Fruit fly (Drosophila melanogaster): ENCODE measurements around the gene CG32409.

The CG32409 gene

DNA sequence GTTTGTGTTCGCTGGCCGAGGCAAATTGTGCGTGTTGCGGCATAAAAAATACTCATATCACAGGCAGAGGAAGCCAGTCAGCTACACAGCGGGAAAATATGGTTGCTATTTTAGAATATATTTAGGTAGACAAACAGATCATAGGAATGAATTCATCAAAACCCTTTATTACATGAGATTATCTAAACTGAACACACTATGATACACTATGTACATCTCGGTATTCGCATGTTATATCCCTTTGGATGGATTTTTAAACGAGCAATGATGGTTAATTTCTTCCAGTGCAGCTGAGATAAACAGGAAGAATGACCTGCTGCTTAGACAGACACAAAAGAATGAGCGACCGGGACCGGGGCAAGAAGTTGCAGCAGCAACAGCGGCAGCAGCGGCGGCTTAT lies 42.4 kb upstream of the CG32409 start (continued):
- TF ChIP-seq CG13894 (tag; optimal IDR thresholded peaks at IDR 0.05) (no peak), ERR (GFP tag; optimal IDR thresholded peaks at IDR 0.05) (no peak)

DNA sequence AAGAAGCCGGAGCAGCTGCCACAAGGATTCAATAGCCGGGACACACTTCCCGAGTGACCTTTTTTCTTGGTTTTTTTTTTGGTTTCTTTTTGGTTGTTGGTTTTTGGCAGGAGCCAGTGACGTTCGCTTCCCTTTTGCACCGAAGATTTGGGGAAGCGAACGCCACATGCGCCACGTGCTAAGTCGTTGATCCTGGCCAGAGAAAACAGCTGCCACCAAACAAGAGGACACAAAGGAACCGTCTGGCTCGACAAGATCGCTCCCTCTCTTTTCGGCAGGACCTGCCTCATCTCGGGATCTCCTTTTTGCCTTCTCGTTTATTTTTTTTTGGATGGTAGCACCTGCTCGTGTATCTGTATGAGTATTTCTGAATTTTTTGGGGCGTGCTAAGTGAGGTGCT lies 40.3 kb upstream of the CG32409 start:
- peak; percentile 94 for TF ChIP-seq ac (GFP tag; optimal IDR thresholded peaks at IDR 0.05)
- TF ChIP-seq CG2116 (GFP tag; optimal IDR thresholded peaks at IDR 0.05): no peak
- TF ChIP-seq CG2199 (GFP tag; IDR thresholded peaks at IDR 0.05): 0 out of 3 replicates have a peak, but pooled peaks have one; percentile 8

DNA sequence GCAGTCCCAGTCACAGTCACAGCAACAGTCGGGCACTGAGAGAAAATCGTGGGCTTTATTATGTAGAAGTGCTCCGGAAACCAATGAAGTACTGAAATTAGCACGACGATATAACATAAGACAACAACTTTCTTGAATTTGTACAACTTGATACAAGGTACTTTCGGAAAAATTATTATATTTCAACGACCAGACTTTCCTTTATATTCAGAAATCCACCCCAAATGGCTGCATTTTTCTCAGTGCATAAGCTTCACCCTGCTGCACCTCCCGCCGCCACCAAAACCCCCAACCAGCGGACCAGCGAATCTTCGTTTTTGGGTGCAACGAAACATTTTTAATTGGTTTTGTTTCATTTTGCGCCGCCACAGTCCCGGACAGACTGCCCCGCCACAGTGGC lies 36.3 kb upstream of the CG32409 start:
- TF ChIP-seq CG9876 (GFP tag; optimal IDR thresholded peaks at IDR 0.05) (no peak), corto (GFP tag; optimal IDR thresholded peaks at IDR 0.05) (peak; percentile 0), nom (GFP tag; optimal IDR thresholded peaks at IDR 0.05) (peak; percentile 42)

DNA sequence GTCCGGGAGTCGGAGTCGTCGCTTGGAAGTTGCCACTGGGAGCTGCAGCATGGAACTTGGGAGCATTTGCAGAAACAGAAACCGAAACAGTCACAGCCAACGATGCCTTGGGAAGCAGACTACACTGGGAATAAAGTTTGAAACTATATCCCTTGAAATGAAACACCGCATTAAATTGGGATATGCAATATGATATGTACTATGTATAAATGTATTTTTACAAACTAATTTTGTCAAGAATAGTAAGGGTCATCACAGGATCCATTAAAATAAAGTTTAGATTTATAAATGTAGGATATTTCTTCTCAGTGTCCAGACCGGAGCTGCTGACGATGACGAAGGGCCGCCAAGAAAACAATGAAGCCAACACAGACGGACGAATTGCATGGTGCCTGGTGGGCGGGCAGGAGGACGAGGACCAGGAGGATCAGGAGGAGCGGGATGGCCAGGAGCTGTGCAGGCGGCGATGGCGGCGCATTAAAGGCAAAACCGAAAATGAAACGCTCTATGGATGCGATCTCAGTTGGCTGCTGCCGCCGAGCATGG lies 35.4 kb upstream of the CG32409 start:
- TF ChIP-seq CG43689 (GFP tag; IDR thresholded peaks at IDR 0.05) (no peak), zfh2 (GFP tag; optimal IDR thresholded peaks at IDR 0.05) (no peak), sens (GFP tag) (peak; percentile 21), pan (optimal IDR thresholded peaks at IDR 0.05) (no peak), pan (GFP tag; optimal IDR thresholded peaks at IDR 0.05 in 1 of 2, IDR thresholded peaks at IDR 0.05 in 1 of 2) (no peak), Ets65A (GFP tag) (peak; percentile 71), Rfx (GFP tag; IDR thresholded peaks at IDR 0.05) (no peak), exex (tag; optimal IDR thresholded peaks at IDR 0.05) (no peak), nom (GFP tag; optimal IDR thresholded peaks at IDR 0.05) (peak; percentile 27), HmgZ (tag; optimal IDR thresholded peaks at IDR 0.05) (no peak), Gsc (GFP tag; IDR thresholded peaks at IDR 0.05) (no peak)

DNA sequence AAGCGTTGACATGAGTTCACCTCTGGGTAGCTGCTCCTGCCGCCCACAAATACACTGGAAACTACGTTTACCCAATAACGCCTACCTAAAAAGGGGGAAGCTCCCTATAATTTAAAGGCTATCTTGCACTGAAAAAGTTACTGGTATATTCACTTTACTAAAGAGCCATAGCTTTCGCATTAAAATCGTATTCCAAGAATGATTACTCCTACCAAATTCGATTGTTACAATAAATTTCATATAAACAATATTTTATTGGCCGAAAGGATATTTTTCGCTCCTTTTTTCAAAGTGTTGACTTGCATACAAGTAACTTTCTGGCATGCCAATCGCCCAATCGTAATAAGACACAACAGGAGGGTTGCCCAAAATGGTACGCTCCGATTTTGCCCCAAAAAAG lies 32.4 kb upstream of the CG32409 start:
- peak; percentile 22 for TF ChIP-seq lbe (GFP tag; optimal IDR thresholded peaks at IDR 0.05)
- TF ChIP-seq shn (GFP tag; optimal IDR thresholded peaks at IDR 0.05): no peak
- TF ChIP-seq Antp (GFP tag; optimal IDR thresholded peaks at IDR 0.05): no peak
- TF ChIP-seq CG15011 (GFP tag; optimal IDR thresholded peaks at IDR 0.05): no peak
- no peak for TF ChIP-seq CG16779 (GFP tag; IDR thresholded peaks at IDR 0.05)
- TF ChIP-seq CG3163 (GFP tag; optimal IDR thresholded peaks at IDR 0.05): no peak
- TF ChIP-seq CG1603 (tag; optimal IDR thresholded peaks at IDR 0.05): no peak

DNA sequence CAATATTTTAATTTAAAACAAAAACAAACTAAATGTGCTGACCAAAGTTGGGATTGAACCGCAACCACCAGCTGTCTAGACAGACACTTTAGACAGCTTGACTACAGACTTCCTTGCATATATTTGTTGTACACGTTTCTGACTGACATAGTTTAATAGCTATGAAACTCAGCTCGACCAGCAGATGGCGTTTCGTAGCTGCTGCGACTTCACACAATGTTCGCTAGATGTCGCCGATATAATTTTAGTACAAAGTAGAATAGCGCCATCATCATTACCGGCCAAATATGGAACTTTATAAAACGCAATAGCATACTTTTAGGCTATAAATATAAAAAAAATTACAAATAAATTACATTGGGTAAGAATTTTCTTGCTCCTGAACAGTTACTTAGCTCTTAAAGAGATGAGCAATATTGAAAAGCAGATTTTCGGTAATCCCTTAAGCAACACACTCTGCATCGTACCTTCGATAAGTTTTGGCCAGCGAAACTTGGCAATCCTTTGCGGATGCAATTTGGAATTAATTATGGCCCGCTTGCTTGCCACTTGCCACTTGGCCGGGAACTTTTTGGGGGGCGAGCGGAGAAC lies 29.6 kb upstream of the CG32409 start:
- TF ChIP-seq chn (GFP tag; optimal IDR thresholded peaks at IDR 0.05) (peak; percentile 44), Spps (tag; optimal IDR thresholded peaks at IDR 0.05) (peak; percentile 57), CG8765 (GFP tag; IDR thresholded peaks at IDR 0.05) (peak; percentile 53; the same call in 1 of the 2 replicates), CG32772 (GFP tag; IDR thresholded peaks at IDR 0.05) (peak; percentile 80), maf-S (GFP tag; optimal IDR thresholded peaks at IDR 0.05) (no peak), al (GFP tag; IDR thresholded peaks at IDR 0.05) (no peak; the same call in 1 of the 2 replicates), seq (GFP tag; IDR thresholded peaks at IDR 0.05) (0 out of 2 replicates have a peak, but pooled peaks have one; percentile 14), stc (GFP tag; IDR thresholded peaks at IDR 0.05) (peak; percentile 56; the same call in 1 of the 2 replicates), CG11456 (GFP tag; IDR thresholded peaks at IDR 0.05) (peak; percentile 97), CG3995 (GFP tag; optimal IDR thresholded peaks at IDR 0.05) (no peak), yki (optimal IDR thresholded peaks at IDR 0.05) (no peak), CG8944 (GFP tag; optimal IDR thresholded peaks at IDR 0.05) (peak; percentile 54), CG9876 (GFP tag; optimal IDR thresholded peaks at IDR 0.05) (peak; percentile 61), zfh1 (GFP tag; IDR thresholded peaks at IDR 0.05) (peak; percentile 84; the same call in 2 of the 3 replicates), Hr78 (GFP tag; optimal IDR thresholded peaks at IDR 0.05) (no peak), zfh2 (GFP tag; optimal IDR thresholded peaks at IDR 0.05) (peak; percentile 26), lola (GFP tag; optimal IDR thresholded peaks at IDR 0.05) (no peak), croc (GFP tag; conservative IDR thresholded peaks at IDR 0.05) (peak; percentile 68), CG31224 (GFP tag; IDR thresholded peaks at IDR 0.05) (peak; percentile 56; the same call in 1 of the 2 replicates), Sox100B (GFP tag; optimal IDR thresholded peaks at IDR 0.05) (no peak)
